Fruit fly (Drosophila melanogaster): ENCODE data around the gene CG5676.

CG5676 gene

DNA sequence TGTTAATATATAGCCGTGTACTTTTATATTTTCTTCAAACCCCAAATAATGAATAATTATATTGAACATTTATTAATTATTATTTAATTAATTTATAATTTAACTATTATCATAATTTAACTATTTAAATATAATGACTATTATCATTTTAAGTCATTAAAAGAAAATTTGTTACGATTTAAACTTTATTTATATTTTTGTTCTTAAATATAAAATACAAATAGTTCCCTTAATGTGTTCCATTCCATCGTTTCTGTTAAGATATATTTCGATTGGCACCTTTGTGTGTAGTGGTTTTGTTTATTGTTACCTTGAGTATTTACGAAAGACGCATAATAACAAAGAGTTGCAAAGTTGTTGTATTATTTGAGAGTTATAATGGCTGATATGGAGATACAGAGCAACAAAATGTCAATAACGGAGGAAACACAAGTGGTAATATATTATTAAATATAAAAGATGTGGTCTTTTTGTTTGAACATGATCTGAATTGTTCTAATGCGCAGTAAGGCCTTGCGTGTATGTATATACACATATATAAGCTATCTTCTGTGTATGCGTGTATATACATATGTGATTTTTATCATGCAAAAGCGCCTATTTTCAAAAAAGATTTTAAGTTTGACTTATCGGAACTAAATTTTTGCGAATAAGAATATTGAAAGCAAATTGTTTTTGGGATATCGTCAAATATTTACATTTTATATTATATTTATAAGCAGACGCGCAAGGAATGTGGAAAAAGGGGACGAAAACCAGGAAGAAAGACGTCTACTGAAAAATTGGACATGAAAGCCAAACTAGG is 8.3 kb upstream of the CG5676 start, which contains the start of gene REPTOR-BP:
TSS of gene REPTOR-BP (plus strand) at position 296 of the 805 bp plus-strand sequence.
- TF ChIP-seq CG13204 (GFP tag; optimal IDR thresholded peaks at IDR 0.05) (no peak), Snoo (tag; optimal IDR thresholded peaks at IDR 0.05) (peak; percentile 8)

dm6 chr2L:10263343-10263744 is 7.7 kb upstream of the CG5676 start, which contains the start of gene Rsf1:
Rsf1 (minus strand) TSS chr2L:10263554.
- no peak for TF ChIP-seq Ets98B (GFP tag; IDR thresholded peaks at IDR 0.05)
- TF ChIP-seq CG15710 (tag; optimal IDR thresholded peaks at IDR 0.05) = peak; percentile 8

DNA sequence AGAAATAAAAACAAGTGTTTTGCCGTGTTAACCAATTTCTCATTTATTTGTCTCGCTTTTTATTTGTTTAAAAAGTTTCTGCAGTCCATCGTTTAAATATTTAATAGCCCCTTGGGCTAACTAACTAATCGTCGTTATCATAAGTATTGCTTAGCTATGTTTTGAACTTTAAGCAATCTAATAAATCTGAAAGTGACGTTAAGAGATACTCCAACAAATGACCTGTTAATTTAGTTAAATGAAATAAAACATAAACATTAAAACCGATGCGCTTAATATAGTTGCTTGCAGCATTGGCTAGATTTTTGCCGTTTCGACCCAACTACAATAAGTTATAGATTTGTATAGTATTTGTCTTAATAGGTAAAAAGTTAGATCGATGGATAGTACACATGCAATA is 6.1 kb upstream of the CG5676 start:
- TF ChIP-seq CG9948 (tag; optimal IDR thresholded peaks at IDR 0.05) (no peak), Ets98B (GFP tag; IDR thresholded peaks at IDR 0.05) (no peak), Pif1B (GFP tag; optimal IDR thresholded peaks at IDR 0.05) (no peak), CG4496 (GFP tag; IDR thresholded peaks at IDR 0.05) (no peak), D1 (tag; optimal IDR thresholded peaks at IDR 0.05) (no peak), CG12605 (GFP tag; IDR thresholded peaks at IDR 0.05) (no peak), CG32121 (GFP tag; IDR thresholded peaks at IDR 0.05) (no peak), CG13204 (GFP tag; optimal IDR thresholded peaks at IDR 0.05) (no peak), CG17806 (tag; optimal IDR thresholded peaks at IDR 0.05) (no peak), CG8159 (tag; optimal IDR thresholded peaks at IDR 0.05) (no peak), gl (tag; optimal IDR thresholded peaks at IDR 0.05) (no peak), rn (GFP tag; IDR thresholded peaks at IDR 0.05) (no peak), fd96Ca (GFP tag; IDR thresholded peaks at IDR 0.05) (no peak), CG8301 (tag; optimal IDR thresholded peaks at IDR 0.05) (no peak), CG34367 (tag; optimal IDR thresholded peaks at IDR 0.05) (no peak)

dm6 chr2L:10260750-10261493 is 5.2 kb upstream of the CG5676 start, which contains the start of gene Pten:
Pten (minus strand) TSS chr2L:10261049.
- TF ChIP-seq Snoo (tag; optimal IDR thresholded peaks at IDR 0.05) (peak; percentile 16), CG9948 (tag; optimal IDR thresholded peaks at IDR 0.05) (peak; percentile 55), CG12605 (GFP tag; IDR thresholded peaks at IDR 0.05) (peak; percentile 74; the same call in 1 of the 2 replicates), CG32121 (GFP tag; IDR thresholded peaks at IDR 0.05) (peak; percentile 64), CG13204 (GFP tag; optimal IDR thresholded peaks at IDR 0.05) (no peak), CG8159 (tag; optimal IDR thresholded peaks at IDR 0.05) (no peak), CG14655 (GFP tag; optimal IDR thresholded peaks at IDR 0.05) (no peak), CG4496 (GFP tag; IDR thresholded peaks at IDR 0.05) (no peak), gl (tag; optimal IDR thresholded peaks at IDR 0.05) (no peak), Pif1A (GFP tag; optimal IDR thresholded peaks at IDR 0.05) (peak; percentile 53), rn (GFP tag; IDR thresholded peaks at IDR 0.05) (no peak), CG8301 (tag; optimal IDR thresholded peaks at IDR 0.05) (peak; percentile 60), CG15710 (tag; optimal IDR thresholded peaks at IDR 0.05) (peak; percentile 23), EcR (GFP tag; optimal IDR thresholded peaks at IDR 0.05) (no peak), Pif1B (GFP tag; optimal IDR thresholded peaks at IDR 0.05) (peak; percentile 14), Ets98B (GFP tag; IDR thresholded peaks at IDR 0.05) (no peak; the same call in 1 of the 2 replicates), D1 (tag; optimal IDR thresholded peaks at IDR 0.05) (no peak), CG10348 (GFP tag; IDR thresholded peaks at IDR 0.05) (no peak), fd96Ca (GFP tag; IDR thresholded peaks at IDR 0.05) (no peak), CG17806 (tag; optimal IDR thresholded peaks at IDR 0.05) (peak; percentile 49), CG34367 (tag; optimal IDR thresholded peaks at IDR 0.05) (no peak)

- no peak for TF ChIP-seq CG17806 (tag; optimal IDR thresholded peaks at IDR 0.05)
These were observed 4.5 kb upstream of the CG5676 start for dm6 chr2L:10259960-10260749.

- no peak for TF ChIP-seq D1 (tag; optimal IDR thresholded peaks at IDR 0.05)
- no peak for TF ChIP-seq gl (tag; optimal IDR thresholded peaks at IDR 0.05)
- peak; percentile 69 for TF ChIP-seq EcR (GFP tag; optimal IDR thresholded peaks at IDR 0.05)
These were observed 4.1 kb downstream of the CG5676 start, which contains the start of gene Ror for dm6 chr2L:10251592-10251991. Ror (plus strand) TSS chr2L:10251843.

Data from whole organism, pupa.